Worm (Caenorhabditis elegans) whole organism, late embryonic: ENCODE measurements around the gene asp-15.

ENCODE experiments used
- ahr-1 ChIP-seq: sonication (generic microtip); optimal IDR thresholded peaks from 2 replicates; lab custom pipeline; 2016; ENCODE audit warnings: missing genetic modification characterization, missing compliant biosample characterization
- ceh-45 ChIP-seq: fragments of 200-800 bp; sonication (Bioruptor generic); IDR thresholded peaks from 2 replicates; pipeline ENCODE4 v1.3.6; 2022; ENCODE audit warnings: missing genetic modification reagents, missing genetic modification characterization, missing compliant biosample characterization
- ceh-48 ChIP-seq: sonication (generic microtip); optimal IDR thresholded peaks from 2 replicates; lab custom pipeline; 2016; ENCODE audit warnings: missing genetic modification characterization, inconsistent platforms, missing compliant biosample characterization
- dve-1 ChIP-seq: sonication (generic microtip); optimal IDR thresholded peaks from 2 replicates; lab custom pipeline; 2017; ENCODE audit warnings: antibody characterized with exemption, mild to moderate bottlenecking, missing genetic modification characterization, missing compliant biosample characterization
- elt-2 ChIP-seq: sonication (generic microtip); optimal IDR thresholded peaks from 2 replicates; lab custom pipeline; 2016; ENCODE audit warnings: missing genetic modification reagents, missing genetic modification characterization, missing compliant biosample characterization
- gmeb-2 ChIP-seq: sonication (generic microtip); optimal IDR thresholded peaks from 2 replicates; lab custom pipeline; 2016; ENCODE audit warnings: missing genetic modification characterization, inconsistent platforms, missing compliant biosample characterization
- pha-4 ChIP-seq: fragments of 150-350 bp; optimal IDR thresholded peaks from 2 replicates; lab custom pipeline; 2018; ENCODE audit warnings: missing biosample characterization, missing genetic modification reagents, missing genetic modification characterization
- pqm-1 ChIP-seq: sonication (generic microtip); optimal IDR thresholded peaks from 2 replicates; lab custom pipeline; 2016; ENCODE audit warnings: missing genetic modification characterization, missing compliant biosample characterization
- ref-2 ChIP-seq: sonication (generic microtip); optimal IDR thresholded peaks from 2 replicates; lab custom pipeline; 2016; ENCODE audit warnings: missing genetic modification characterization, missing compliant biosample characterization
- rnt-1 ChIP-seq: sonication (generic microtip); optimal IDR thresholded peaks from 2 replicates; lab custom pipeline; 2016; ENCODE audit warnings: missing genetic modification characterization, missing compliant biosample characterization
- tbx-2 ChIP-seq: sonication (generic microtip); optimal IDR thresholded peaks from 2 replicates; lab custom pipeline; 2016; ENCODE audit warnings: missing genetic modification characterization, missing compliant biosample characterization
- tbx-7 ChIP-seq: sonication (generic microtip); optimal IDR thresholded peaks from 2 replicates; lab custom pipeline; 2016; ENCODE audit warnings: missing genotype, missing genetic modification characterization, missing compliant biosample characterization
- ttx-3 ChIP-seq: sonication (generic microtip); optimal IDR thresholded peaks from 2 replicates; lab custom pipeline; 2016; ENCODE audit warnings: missing genetic modification reagents, missing genetic modification characterization, missing compliant biosample characterization
- unc-3 ChIP-seq, 2 experiments: fragments of 200-800 bp in 1 of 2; sonication (Bioruptor generic) in 1 of 2; sonication (generic microtip) in 1 of 2; conservative IDR thresholded peaks in 1 of 2; optimal IDR thresholded peaks in 1 of 2; 2 replicates each; pipeline versions ENCODE4 v1.3.6 to Lab custom; 2016 to 2022; ENCODE audit warnings: missing compliant biosample characterization in 2 of 2, missing genetic modification characterization in 2 of 2, missing genetic modification reagents in 1 of 2

ce11 chrV:19063326-19063725, 18.7 kb upstream of the asp-15 start:
- TF ChIP-seq unc-3 (GFP tag; conservative IDR thresholded peaks at IDR 0.05; lab: Robert Waterston, UW) (no peak), unc-3 (tag; optimal IDR thresholded peaks at IDR 0.05; lab: Kevin White, UChicago) (no peak), tbx-2 (tag; lab: Kevin White, UChicago) (no peak), ref-2 (tag; lab: Kevin White, UChicago) (no peak), pqm-1 (tag; lab: Kevin White, UChicago) (no peak), ttx-3 (tag; lab: Kevin White, UChicago) (no peak), rnt-1 (tag; lab: Kevin White, UChicago) (no peak), gmeb-2 (no peak), elt-2 (no peak), ceh-45 (GFP tag; lab: Robert Waterston, UW) (no peak), dve-1 (no peak), pha-4 (tag; lab: Kevin White, UChicago) (no peak), ceh-48 (tag; lab: Kevin White, UChicago) (no peak), ahr-1 (no peak), tbx-7 (tag; lab: Kevin White, UChicago) (no peak)
